Worm (Caenorhabditis elegans) whole organism, early embryonic: ENCODE data around the gene pals-23.

Experiments
- B0310.2 ChIP-seq: sonication (generic microtip); optimal IDR thresholded peaks from 2 replicates; lab custom pipeline; 2016; ENCODE audit warnings: mild to moderate bottlenecking, missing genetic modification characterization, missing compliant biosample characterization
- F13C5.2 ChIP-seq: sonication (generic microtip); optimal IDR thresholded peaks from 2 replicates; lab custom pipeline; 2017; ENCODE audit warnings: mild to moderate bottlenecking, missing genetic modification characterization, inconsistent platforms, missing compliant biosample characterization
- aly-1 ChIP-seq: sonication (generic microtip); optimal IDR thresholded peaks from 2 replicates; lab custom pipeline; 2016; ENCODE audit warnings: missing genetic modification characterization, missing compliant biosample characterization
- ama-1 ChIP-seq: fragments of 150-350 bp; optimal IDR thresholded peaks from 2 replicates; lab custom pipeline; 2014
- ceh-13 ChIP-seq: fragments of 200-800 bp; sonication (Bioruptor generic); optimal IDR thresholded peaks from 2 replicates; lab custom pipeline; 2018; ENCODE audit warnings: mild to moderate bottlenecking, missing genetic modification characterization, missing compliant biosample characterization
- ceh-36 ChIP-seq: sonication (generic microtip); optimal IDR thresholded peaks from 2 replicates; lab custom pipeline; 2016; ENCODE audit warnings: missing genetic modification characterization, inconsistent platforms, missing compliant biosample characterization
- ets-7 ChIP-seq: sonication (generic microtip); optimal IDR thresholded peaks from 2 replicates; lab custom pipeline; 2016; ENCODE audit warnings: missing genotype, missing genetic modification characterization, missing compliant biosample characterization
- flt-1 ChIP-seq: fragments of 200-800 bp; sonication (Bioruptor generic); IDR thresholded peaks from 2 replicates; pipeline ENCODE4 v1.3.6; 2022; ENCODE audit warnings: missing genetic modification characterization, missing compliant biosample characterization
- hmbx-1 ChIP-seq: sonication (generic microtip); optimal IDR thresholded peaks from 2 replicates; lab custom pipeline; 2016; ENCODE audit warnings: mild to moderate bottlenecking, missing genetic modification characterization, missing compliant biosample characterization
- hmg-4 ChIP-seq: fragments of 200-800 bp; sonication (Bioruptor generic); optimal IDR thresholded peaks from 2 replicates; lab custom pipeline; 2018; ENCODE audit warnings: mild to moderate bottlenecking, missing genetic modification characterization, missing compliant biosample characterization
- hnd-1 ChIP-seq: sonication (generic microtip); optimal IDR thresholded peaks from 2 replicates; lab custom pipeline; 2016; ENCODE audit warnings: missing genetic modification characterization, missing compliant biosample characterization
- pes-1 ChIP-seq: fragments of 200-800 bp; sonication (Bioruptor generic); IDR thresholded peaks from 2 replicates; pipeline ENCODE4 v1.3.6; 2022; ENCODE audit warnings: missing genetic modification reagents, missing genetic modification characterization, missing compliant biosample characterization
- scrt-1 ChIP-seq: fragments of 200-800 bp; sonication (Bioruptor generic); IDR thresholded peaks from 2 replicates; pipeline ENCODE4 v1.3.6; 2022; ENCODE audit warnings: missing genetic modification characterization, missing compliant biosample characterization
- sea-1 ChIP-seq: fragments of 200-800 bp; sonication (Bioruptor generic); conservative IDR thresholded peaks from 2 replicates; pipeline ENCODE4 v1.3.6; 2022; ENCODE audit warnings: missing genetic modification characterization, missing compliant biosample characterization
- tbx-11 ChIP-seq: fragments of 200-800 bp; sonication (Bioruptor generic); IDR thresholded peaks from 2 replicates; pipeline ENCODE4 v1.3.6; 2022; ENCODE audit warnings: missing genetic modification characterization, missing compliant biosample characterization
- tbx-37 ChIP-seq: fragments of 200-800 bp; sonication (Bioruptor generic); conservative IDR thresholded peaks from 2 replicates; pipeline ENCODE4 v1.3.6; 2022; ENCODE audit warnings: missing genetic modification reagents, missing genetic modification characterization, missing compliant biosample characterization
- tra-4 ChIP-seq: sonication (generic microtip); optimal IDR thresholded peaks from 2 replicates; lab custom pipeline; 2017; ENCODE audit warnings: missing genetic modification characterization, missing compliant biosample characterization

The pals-23 gene

ce11 chrIII:132118-132517, 7.5 kb downstream of the pals-23 start, which contains the start of gene pals-22:
Gene pals-22 (plus strand): TSS chrIII:132418.
- TF ChIP-seq ceh-13 (no peak), scrt-1 (GFP tag; lab: Robert Waterston, UW) (no peak), hmg-4 (no peak), flt-1 (GFP tag; lab: Robert Waterston, UW) (no peak), hnd-1 (no peak), tbx-11 (GFP tag; lab: Robert Waterston, UW) (no peak), tra-4 (tag; lab: Kevin White, UChicago) (no peak), pes-1 (GFP tag; lab: Robert Waterston, UW) (no peak), sea-1 (no peak), F13C5.2 (no peak), ets-7 (no peak), B0310.2 (tag; lab: Kevin White, UChicago) (no peak), ama-1 (lab: Kevin White, UChicago) (no peak), ceh-36 (tag; lab: Kevin White, UChicago) (no peak), aly-1 (tag; lab: Kevin White, UChicago) (no peak), hmbx-1 (no peak)

DNA sequence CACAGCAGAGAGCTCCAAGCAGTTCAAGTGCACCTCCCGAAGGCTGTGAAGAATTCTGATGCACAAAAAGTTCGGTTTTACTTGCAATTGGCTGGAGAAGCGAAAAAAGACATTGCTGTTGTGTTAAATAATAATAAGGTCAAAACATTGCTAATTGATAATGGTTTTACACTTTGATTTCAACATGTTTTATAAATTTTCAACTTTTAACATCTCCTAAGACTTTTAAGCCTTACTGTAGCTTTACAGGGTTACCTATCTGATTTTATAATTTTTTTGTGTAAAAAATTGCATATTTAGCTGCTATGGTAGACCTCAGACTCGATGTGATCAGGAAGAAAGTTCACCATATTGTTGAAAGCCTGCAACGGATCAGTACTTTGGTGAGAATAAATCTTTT, 9.6 kb downstream of the pals-23 start, which contains the start of gene pals-25:
Gene pals-25, plus strand, starts transcription at position 301 of the 400 bp plus-strand sequence.
- TF ChIP-seq ceh-13 (no peak), hmg-4 (no peak), flt-1 (GFP tag; lab: Robert Waterston, UW) (no peak), pes-1 (GFP tag; lab: Robert Waterston, UW) (no peak)

ce11 chrIII:140904-141303, 16.3 kb downstream of the pals-23 start, which contains the start of gene fbxb-81:
Gene fbxb-81 (minus strand): TSS chrIII:141217.
- no peak for TF ChIP-seq ets-7
- TF ChIP-seq tbx-11 (GFP tag; lab: Robert Waterston, UW), result no peak
- TF ChIP-seq hmg-4, result no peak
- no peak for TF ChIP-seq pes-1 (GFP tag; lab: Robert Waterston, UW)
- TF ChIP-seq hmbx-1, result no peak
- TF ChIP-seq aly-1 (tag; lab: Kevin White, UChicago), result no peak
- TF ChIP-seq ceh-36 (tag; lab: Kevin White, UChicago), result no peak
- no peak for TF ChIP-seq tra-4 (tag; lab: Kevin White, UChicago)

- TF ChIP-seq ama-1 (lab: Kevin White, UChicago) (no peak), F13C5.2 (no peak), hmg-4 (no peak), flt-1 (GFP tag; lab: Robert Waterston, UW) (no peak)
Measured at ce11 chrIII:143121-143520, 18.5 kb downstream of the pals-23 start, which contains the start of gene fbxb-82. Gene fbxb-82 (minus strand): TSS chrIII:143221.

DNA sequence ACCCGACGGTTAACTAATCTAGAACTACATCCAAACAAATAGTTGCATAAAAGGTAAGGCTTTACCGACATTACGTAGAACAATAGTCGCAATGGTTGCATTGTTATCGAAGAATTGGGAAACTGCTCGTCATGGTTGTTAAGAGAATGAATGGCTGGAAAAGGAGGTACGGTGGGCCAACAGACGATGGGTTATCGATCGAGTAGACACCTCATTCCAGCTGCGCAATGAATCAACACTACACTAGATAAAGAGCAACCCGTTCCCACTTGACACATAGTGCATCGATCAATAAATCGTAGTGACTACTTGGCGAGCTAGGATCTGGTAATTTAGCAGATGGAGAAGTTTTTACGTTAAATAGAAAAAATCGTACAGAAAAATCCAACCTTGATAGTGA, 20.5 kb downstream of the pals-23 start, which contains the start of the genes T17A3.12 and fbxb-83:
Gene T17A3.12, minus strand, starts transcription at position 101 of the 400 bp plus-strand sequence.
Gene fbxb-83, minus strand, starts transcription at position 134 of the 400 bp plus-strand sequence.
- no peak for TF ChIP-seq F13C5.2
- TF ChIP-seq B0310.2 (tag; lab: Kevin White, UChicago), result no peak
- TF ChIP-seq pes-1 (GFP tag; lab: Robert Waterston, UW), result no peak
- TF ChIP-seq scrt-1 (GFP tag; lab: Robert Waterston, UW), result no peak
- no peak for TF ChIP-seq hmbx-1
- no peak for TF ChIP-seq sea-1
- TF ChIP-seq ceh-36 (tag; lab: Kevin White, UChicago), result no peak
- TF ChIP-seq flt-1 (GFP tag; lab: Robert Waterston, UW), result no peak
- TF ChIP-seq ama-1 (lab: Kevin White, UChicago), result no peak
- TF ChIP-seq ets-7, result no peak
- TF ChIP-seq hmg-4, result no peak
- TF ChIP-seq tra-4 (tag; lab: Kevin White, UChicago), result no peak
- no peak for TF ChIP-seq aly-1 (tag; lab: Kevin White, UChicago)
- TF ChIP-seq tbx-37 (GFP tag; lab: Robert Waterston, UW), result no peak
- TF ChIP-seq hnd-1, result no peak
- no peak for TF ChIP-seq tbx-11 (GFP tag; lab: Robert Waterston, UW)
- no peak for TF ChIP-seq ceh-13

- TF ChIP-seq F13C5.2, result no peak
- TF ChIP-seq B0310.2 (tag; lab: Kevin White, UChicago), result no peak
- TF ChIP-seq hmbx-1, result no peak
- no peak for TF ChIP-seq hnd-1
- TF ChIP-seq ama-1 (lab: Kevin White, UChicago), result no peak
- TF ChIP-seq tra-4 (tag; lab: Kevin White, UChicago), result no peak
- TF ChIP-seq pes-1 (GFP tag; lab: Robert Waterston, UW), result no peak
- no peak for TF ChIP-seq aly-1 (tag; lab: Kevin White, UChicago)
- TF ChIP-seq ceh-36 (tag; lab: Kevin White, UChicago), result no peak
- TF ChIP-seq sea-1, result no peak
- TF ChIP-seq tbx-37 (GFP tag; lab: Robert Waterston, UW), result no peak
- TF ChIP-seq ets-7, result no peak
- no peak for TF ChIP-seq flt-1 (GFP tag; lab: Robert Waterston, UW)
Measured at ce11 chrIII:146369-146768, 21.8 kb downstream of the pals-23 start, which contains the start of gene fbxb-84. Gene fbxb-84 (minus strand): TSS chrIII:146469.

DNA sequence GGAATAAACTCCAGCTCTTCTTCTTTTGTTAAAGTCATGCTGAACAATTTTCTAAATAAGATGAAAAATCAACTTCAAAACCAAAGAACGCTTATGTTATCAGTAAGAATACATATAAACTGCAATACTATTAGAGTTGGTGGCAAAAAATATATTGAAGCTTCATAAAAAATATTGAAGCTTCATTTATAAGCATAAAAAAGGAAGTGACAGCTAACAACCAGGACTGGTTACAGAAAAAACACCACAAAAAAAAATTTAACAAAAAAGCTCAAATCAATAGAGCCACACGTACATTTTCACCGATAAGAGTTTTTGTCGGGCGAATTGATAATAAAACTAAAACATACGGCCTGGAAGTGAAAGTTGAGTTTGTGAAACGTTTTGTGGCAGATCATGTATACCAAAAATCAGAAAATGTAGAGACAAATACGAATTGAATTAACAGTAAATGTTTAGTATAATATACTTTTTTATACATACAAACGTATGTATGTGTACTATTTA, 23.0 kb downstream of the pals-23 start, which contains the start of gene sqst-5:
Gene sqst-5, minus strand, starts transcription at position 51 of the 507 bp plus-strand sequence.
- no peak for TF ChIP-seq flt-1 (GFP tag; lab: Robert Waterston, UW)
- TF ChIP-seq hmg-4, result no peak
- TF ChIP-seq pes-1 (GFP tag; lab: Robert Waterston, UW), result no peak

ce11 chrIII:149132-149531, 24.6 kb downstream of the pals-23 start:
- TF ChIP-seq tbx-37 (GFP tag; lab: Robert Waterston, UW), result no peak
- TF ChIP-seq sea-1, result no peak
- TF ChIP-seq hmg-4, result no peak
- TF ChIP-seq tbx-11 (GFP tag; lab: Robert Waterston, UW), result no peak
